Fruit fly (Drosophila melanogaster): ENCODE measurements around the gene Elys.

Elys gene

DNA sequence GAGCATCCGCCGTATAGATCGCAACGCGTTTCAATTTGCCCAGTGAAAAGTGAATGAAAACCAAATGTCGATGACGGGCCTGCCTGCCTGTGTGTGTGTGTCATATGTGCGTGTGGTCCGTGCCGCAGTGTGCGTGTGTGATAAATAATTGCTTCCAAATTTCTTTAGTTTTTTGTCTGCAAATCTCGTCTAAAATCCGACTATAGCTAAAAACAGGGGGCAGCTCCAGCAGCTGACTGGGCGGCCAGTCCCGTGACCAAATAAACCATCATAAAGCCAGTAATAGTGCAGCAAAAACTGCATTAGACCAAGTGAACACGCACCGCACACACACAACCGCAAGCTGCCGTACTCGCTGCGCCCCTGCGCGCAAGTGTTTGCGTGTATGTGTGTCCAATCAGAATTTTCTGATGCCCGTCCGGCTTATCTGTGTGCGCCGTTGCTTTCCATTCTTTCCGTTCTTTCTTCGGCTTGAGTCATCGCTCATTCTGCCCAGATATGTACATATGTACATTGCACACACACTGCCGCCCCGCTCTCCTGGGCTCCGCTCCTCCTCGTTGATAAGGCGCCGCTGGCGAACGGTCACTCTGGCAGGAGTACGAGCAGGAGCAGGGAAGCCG, 45.3 kb downstream of the Elys start (continued):
- TF ChIP-seq pita (GFP tag; optimal IDR thresholded peaks at IDR 0.05), result no peak

DNA sequence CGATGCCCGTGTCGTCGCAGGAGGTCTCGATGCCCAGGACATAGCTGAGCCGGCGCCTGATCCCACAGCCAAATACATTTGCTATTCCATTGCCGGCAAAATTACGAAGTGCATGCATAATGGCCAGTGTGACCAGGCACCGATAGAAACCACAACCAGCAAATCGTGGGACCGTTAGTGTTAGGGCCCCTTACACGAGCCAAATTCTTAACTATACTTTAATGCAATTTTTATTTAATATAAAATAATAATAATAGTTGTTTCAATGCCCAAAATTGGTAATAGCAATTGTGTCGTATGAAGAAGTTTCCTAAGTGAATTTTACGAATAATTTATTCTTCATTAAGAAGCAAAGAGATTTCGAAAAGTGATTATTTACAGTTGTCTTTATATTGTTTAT, 49.5 kb downstream of the Elys start, which contains the start of gene Tcs4:
Gene Tcs4, minus strand, starts transcription at position 145 of the 400 bp plus-strand sequence.
- TF ChIP-seq CG17359 (tag; optimal IDR thresholded peaks at IDR 0.05) (peak; percentile 13), Gug (GFP tag; IDR thresholded peaks at IDR 0.05) (no peak), CG6854 (GFP tag; optimal IDR thresholded peaks at IDR 0.05) (no peak), HmgD (GFP tag; optimal IDR thresholded peaks at IDR 0.05) (no peak), CG2199 (GFP tag; IDR thresholded peaks at IDR 0.05) (no peak), sqz (GFP tag; optimal IDR thresholded peaks at IDR 0.05) (no peak), sens (GFP tag) (peak; percentile 62), CG4282 (GFP tag; optimal IDR thresholded peaks at IDR 0.05) (no peak), CG4424 (GFP tag; optimal IDR thresholded peaks at IDR 0.05) (peak; percentile 10), vfl (GFP tag; optimal IDR thresholded peaks at IDR 0.05) (no peak), CG15514 (GFP tag; optimal IDR thresholded peaks at IDR 0.05) (peak; percentile 16), CG1603 (tag; optimal IDR thresholded peaks at IDR 0.05) (peak; percentile 29), CG3838 (GFP tag; optimal IDR thresholded peaks at IDR 0.05) (no peak), Fer1 (GFP tag; optimal IDR thresholded peaks at IDR 0.05) (peak; percentile 5), lola (GFP tag; optimal IDR thresholded peaks at IDR 0.05) (peak in 1 of 3 experiments; percentile 46), CG17361 (GFP tag; IDR thresholded peaks at IDR 0.05) (0 out of 3 replicates have a peak, but pooled peaks have one; percentile 33), caup (GFP tag; optimal IDR thresholded peaks at IDR 0.05; ENCODE audit: severe bottlenecking) (no peak), slbo (GFP tag; IDR thresholded peaks at IDR 0.05) (peak; percentile 20; the same call in 1 of the 2 replicates), shn (GFP tag; optimal IDR thresholded peaks at IDR 0.05) (no peak), nerfin-2 (GFP tag; IDR thresholded peaks at IDR 0.05; ENCODE audit: partially characterized antibody) (0 out of 2 replicates have a peak, but pooled peaks have one; percentile 35), bsh (GFP tag; optimal IDR thresholded peaks at IDR 0.05) (peak in 1 of 2 experiments; percentile 33), Nf-YC (tag; optimal IDR thresholded peaks at IDR 0.05) (peak; percentile 19), HmgZ (tag; optimal IDR thresholded peaks at IDR 0.05) (peak; percentile 21), Ets65A (GFP tag) (peak; percentile 67), cato (GFP tag; optimal IDR thresholded peaks at IDR 0.05; ENCODE audit: borderline replicate concordance) (no peak), vvl (GFP tag; IDR thresholded peaks at IDR 0.05) (peak; percentile 71), CG16863 (GFP tag; optimal IDR thresholded peaks at IDR 0.05) (no peak), Scr (GFP tag; IDR thresholded peaks at IDR 0.05; ENCODE audit: partially characterized antibody) (peak; percentile 59), oc (tag; optimal IDR thresholded peaks at IDR 0.05) (no peak), Deaf1 (tag; optimal IDR thresholded peaks at IDR 0.05) (no peak), CG12391 (tag; optimal IDR thresholded peaks at IDR 0.05) (peak; percentile 63), CG11695 (GFP tag; IDR thresholded peaks at IDR 0.05) (0 out of 3 replicates have a peak, but pooled peaks have one; percentile 18), gcm (GFP tag; optimal IDR thresholded peaks at IDR 0.05) (peak; percentile 3), CG12236 (GFP tag; optimal IDR thresholded peaks at IDR 0.05) (no peak), Dad (GFP tag; optimal IDR thresholded peaks at IDR 0.05) (no peak), CG9215 (GFP tag; IDR thresholded peaks at IDR 0.05) (no peak), CG14860 (GFP tag; IDR thresholded peaks at IDR 0.05; ENCODE audit: partially characterized antibody) (0 out of 3 replicates have a peak, but pooled peaks have one; percentile 22), HLH4C (GFP tag; IDR thresholded peaks at IDR 0.05; ENCODE audit: partially characterized antibody) (peak; percentile 48; the same call in 2 of the 3 replicates), Sox102F (GFP tag; optimal IDR thresholded peaks at IDR 0.05) (no peak), CG9797 (GFP tag; optimal IDR thresholded peaks at IDR 0.05) (peak; percentile 70), CG11696 (GFP tag; IDR thresholded peaks at IDR 0.05) (no peak), Aef1 (GFP tag; IDR thresholded peaks at IDR 0.05) (no peak), E2f2 (GFP tag; IDR thresholded peaks at IDR 0.05) (peak; percentile 51), ara (GFP tag; IDR thresholded peaks at IDR 0.05) (no peak), Sin3A (optimal IDR thresholded peaks at IDR 0.05) (peak; percentile 12), CG15073 (GFP tag; optimal IDR thresholded peaks at IDR 0.05) (no peak), CG12071 (GFP tag; optimal IDR thresholded peaks at IDR 0.05) (no peak)

Measured in whole organism, embryonic.